Fruit fly (Drosophila melanogaster) whole organism, adult: ENCODE measurements around the gene Pen.

Experiments
- CG11617 ChIP-seq: fragments of 200-800 bp; sonication (Bioruptor generic); optimal IDR thresholded peaks from 2 replicates; lab custom pipeline; 2017; ENCODE audit warnings: mild to moderate bottlenecking, missing biosample characterization, missing genetic modification reagents, missing genetic modification characterization
- CG14711 ChIP-seq: fragments of 200-800 bp; sonication (Bioruptor generic); optimal IDR thresholded peaks from 2 replicates; lab custom pipeline; 2018; ENCODE audit warnings: missing biosample characterization, mild to moderate bottlenecking, missing genetic modification characterization, moderate library complexity
- CG1620 ChIP-seq: fragments of 200-800 bp; sonication (Bioruptor generic); optimal IDR thresholded peaks from 2 replicates; lab custom pipeline; 2016; ENCODE audit warnings: missing biosample characterization, missing genetic modification characterization
- CG33017 ChIP-seq: fragments of 200-800 bp; sonication (Bioruptor generic); optimal IDR thresholded peaks from 2 replicates; lab custom pipeline; 2018; ENCODE audit warnings: missing biosample characterization, mild to moderate bottlenecking, missing genetic modification characterization, moderate library complexity
- CG5204 ChIP-seq: fragments of 200-800 bp; sonication (Bioruptor generic); optimal IDR thresholded peaks from 2 replicates; lab custom pipeline; 2016; ENCODE audit warnings: missing biosample characterization, missing genetic modification characterization
- Crg-1 ChIP-seq: fragments of 200-800 bp; sonication (Bioruptor generic); optimal IDR thresholded peaks from 2 replicates; lab custom pipeline; 2016; ENCODE audit warnings: missing biosample characterization, missing genetic modification characterization
- Mnt ChIP-seq: fragments of 200-800 bp; sonication (Bioruptor generic); optimal IDR thresholded peaks from 2 replicates; lab custom pipeline; 2016; ENCODE audit warnings: missing biosample characterization, mild to moderate bottlenecking, missing genetic modification characterization
- cic ChIP-seq: fragments of 200-800 bp; sonication (Bioruptor generic); optimal IDR thresholded peaks from 2 replicates; lab custom pipeline; 2017; ENCODE audit warnings: missing biosample characterization, mild to moderate bottlenecking, missing genetic modification characterization, moderate library complexity
- ovo ChIP-seq: fragments of 200-800 bp; sonication (Bioruptor generic); optimal IDR thresholded peaks from 2 replicates; lab custom pipeline; 2016; ENCODE audit warnings: missing biosample characterization, missing genetic modification characterization
- pad ChIP-seq: fragments of 200-800 bp; sonication (Bioruptor generic); optimal IDR thresholded peaks from 3 replicates; lab custom pipeline; 2017; ENCODE audit warnings: missing biosample characterization, missing genetic modification characterization, mild to moderate bottlenecking, moderate library complexity, missing genetic modification reagents
- toe ChIP-seq: fragments of 200-800 bp; sonication (Bioruptor generic); optimal IDR thresholded peaks from 2 replicates; lab custom pipeline; 2016; ENCODE audit warnings: missing biosample characterization, missing genetic modification characterization

- no peak for TF ChIP-seq Crg-1 (GFP tag; lab: Kevin White, UChicago)
- TF ChIP-seq CG33017 = no peak
- no peak for TF ChIP-seq CG11617 (GFP tag; lab: Kevin White, UChicago)
- TF ChIP-seq pad = peak; percentile 65
- no peak for TF ChIP-seq ovo (GFP tag; lab: Kevin White, UChicago)
- peak; percentile 3 for TF ChIP-seq CG1620
- TF ChIP-seq cic = no peak
- peak; percentile 56 for TF ChIP-seq CG14711 (tag; lab: Kevin White, UChicago)
- TF ChIP-seq Mnt (GFP tag; lab: Kevin White, UChicago) = no peak
- TF ChIP-seq CG5204 (GFP tag; lab: Kevin White, UChicago) = no peak
- no peak for TF ChIP-seq toe (GFP tag; lab: Kevin White, UChicago)
These were observed 536 bp downstream of the Pen start for dm6 chr2L:10057236-10057635.
